Fruit fly (Drosophila melanogaster): Measurements from ENCODE around the gene Octbeta1R.

Gene Octbeta1R

DNA sequence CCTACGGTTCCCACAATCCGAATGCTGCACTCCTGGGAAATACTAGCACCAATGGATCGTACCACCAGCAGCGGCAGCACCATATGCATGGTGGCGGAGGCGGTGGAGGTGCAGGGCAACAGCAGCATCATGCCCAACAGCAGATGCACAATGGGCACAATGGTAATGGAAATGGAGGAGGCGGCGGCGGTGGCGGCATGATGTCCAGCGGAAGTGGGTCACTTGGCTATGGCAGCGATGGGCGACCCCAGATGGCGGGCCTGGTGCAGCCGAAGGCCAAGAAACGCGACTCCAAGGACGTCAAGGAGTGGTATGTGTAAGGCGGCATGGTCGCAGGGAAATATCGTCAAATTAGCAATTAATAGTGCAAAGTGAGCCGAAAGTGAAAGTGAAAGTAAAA lies 13.5 kb upstream of the Octbeta1R start:
- no peak for TF ChIP-seq CG8478 (optimal IDR thresholded peaks at IDR 0.05)

DNA sequence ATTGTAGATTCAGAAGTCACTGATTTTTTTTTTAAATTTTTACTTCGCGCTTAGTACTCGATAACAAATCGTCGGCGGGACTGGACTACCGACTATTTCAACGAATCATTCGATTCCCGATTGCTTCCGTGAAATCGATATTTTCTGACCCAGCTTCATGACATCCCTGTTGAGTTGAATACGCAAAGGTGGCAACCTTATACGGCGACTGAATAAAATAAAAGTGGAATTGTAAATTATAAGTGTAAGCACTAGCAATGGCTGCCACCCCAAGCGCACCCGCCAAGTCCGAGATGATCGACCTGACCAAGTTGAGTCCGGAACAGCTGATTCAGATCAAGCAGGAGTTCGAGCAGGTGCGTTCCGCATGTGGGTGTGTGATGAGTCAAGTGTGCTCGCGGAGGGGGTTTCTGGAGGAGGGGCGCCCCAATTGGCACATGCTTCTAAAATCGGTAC lies 9.9 kb upstream of the Octbeta1R start, which contains the start of gene Pfdn5:
Pfdn5 (plus strand) TSS at position 3 of the 456 bp plus-strand sequence.
- TF ChIP-seq CG8478 (optimal IDR thresholded peaks at IDR 0.05) (no peak), CTCF (optimal IDR thresholded peaks at IDR 0.05) (peak in 1 of 2 experiments; percentile 41)

DNA sequence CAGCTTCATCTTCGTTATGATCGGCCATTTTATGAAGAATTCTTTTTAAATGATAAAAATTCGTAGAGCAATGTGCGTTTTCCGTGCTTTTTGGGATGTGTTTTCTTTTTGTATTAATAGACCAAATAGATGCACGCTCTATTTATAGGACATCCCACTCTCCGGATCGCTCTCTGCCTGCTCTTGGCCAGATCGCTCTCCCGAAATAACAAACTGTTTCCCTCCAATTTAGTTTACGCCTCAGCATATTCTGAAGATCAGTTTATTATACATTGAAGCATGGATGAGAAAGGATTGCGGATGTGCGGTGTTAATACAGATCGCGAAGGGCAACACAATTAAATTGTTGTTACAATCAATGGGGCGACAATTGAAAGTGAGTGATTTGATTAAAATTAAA lies 8.2 kb upstream of the Octbeta1R start, which contains the start of gene CG5376:
CG5376 (minus strand) TSS at position 101 of the 400 bp plus-strand sequence.
- TF ChIP-seq CTCF (optimal IDR thresholded peaks at IDR 0.05) (no peak), CG8478 (optimal IDR thresholded peaks at IDR 0.05) (no peak)

DNA sequence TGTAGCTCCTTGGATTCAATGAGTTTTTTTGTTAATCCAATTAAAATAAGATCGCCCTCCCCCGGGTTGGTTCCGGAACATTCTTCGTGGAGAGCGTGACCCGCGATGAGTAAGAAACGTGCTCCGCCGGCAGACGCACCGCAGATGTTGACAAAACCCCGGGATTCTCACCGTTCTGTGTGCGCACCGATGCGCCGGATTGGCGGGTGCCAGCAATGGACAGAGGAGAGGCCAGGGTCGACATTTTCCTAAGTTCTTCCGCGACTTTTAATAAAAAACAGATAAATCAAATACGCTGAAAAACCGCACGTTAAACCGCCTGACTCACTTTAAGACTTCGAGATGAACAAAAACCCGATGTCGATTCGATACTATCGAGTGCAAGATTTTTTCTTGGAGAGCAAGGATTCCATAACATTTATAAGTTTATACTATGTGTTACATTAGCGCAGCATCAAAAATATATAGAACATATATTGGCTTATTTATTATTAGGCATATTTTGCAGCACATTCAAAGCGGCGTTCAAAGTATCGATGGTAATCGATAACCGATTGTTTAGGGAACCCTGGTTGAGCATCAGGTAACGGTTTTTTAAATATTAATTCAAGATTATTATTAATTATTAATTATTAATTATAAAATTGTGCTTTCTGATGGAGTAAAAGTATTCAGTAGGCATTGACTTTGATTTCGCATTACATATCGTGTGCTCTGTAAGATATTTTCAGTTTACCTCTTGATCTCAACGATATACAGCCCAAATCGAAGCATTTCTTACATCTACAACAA lies 5.7 kb upstream of the Octbeta1R start, which contains the start of the genes CCT1 and tHMG1:
CCT1 (minus strand) TSS at position 352 of the 792 bp plus-strand sequence.
tHMG1 (plus strand) TSS at position 742 of the 792 bp plus-strand sequence.
- TF ChIP-seq CTCF (optimal IDR thresholded peaks at IDR 0.05) (no peak), CG8478 (optimal IDR thresholded peaks at IDR 0.05) (no peak)

DNA sequence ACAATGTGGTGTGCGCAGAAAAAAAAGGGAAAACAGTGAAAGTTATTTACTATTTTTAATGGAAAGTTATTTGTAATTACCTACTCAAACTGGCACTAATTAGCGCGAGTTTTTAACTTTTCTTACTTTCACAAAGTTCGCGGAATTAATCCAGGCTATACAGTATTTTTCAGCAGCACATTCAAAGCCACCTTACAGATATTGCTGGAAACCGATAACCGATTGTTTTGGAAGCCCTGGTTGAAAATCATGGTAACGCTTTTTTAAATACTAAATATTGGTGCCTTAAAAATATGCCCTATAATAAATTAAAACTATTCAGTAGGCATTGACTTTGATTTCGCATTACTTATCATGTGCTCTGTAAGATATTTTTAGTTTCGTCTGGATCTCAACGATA lies 4.2 kb upstream of the Octbeta1R start, which contains the start of gene tHMG2:
tHMG2 (plus strand) TSS at position 187 of the 400 bp plus-strand sequence.
- TF ChIP-seq CTCF (optimal IDR thresholded peaks at IDR 0.05) (no peak), CG8478 (optimal IDR thresholded peaks at IDR 0.05) (no peak)

DNA sequence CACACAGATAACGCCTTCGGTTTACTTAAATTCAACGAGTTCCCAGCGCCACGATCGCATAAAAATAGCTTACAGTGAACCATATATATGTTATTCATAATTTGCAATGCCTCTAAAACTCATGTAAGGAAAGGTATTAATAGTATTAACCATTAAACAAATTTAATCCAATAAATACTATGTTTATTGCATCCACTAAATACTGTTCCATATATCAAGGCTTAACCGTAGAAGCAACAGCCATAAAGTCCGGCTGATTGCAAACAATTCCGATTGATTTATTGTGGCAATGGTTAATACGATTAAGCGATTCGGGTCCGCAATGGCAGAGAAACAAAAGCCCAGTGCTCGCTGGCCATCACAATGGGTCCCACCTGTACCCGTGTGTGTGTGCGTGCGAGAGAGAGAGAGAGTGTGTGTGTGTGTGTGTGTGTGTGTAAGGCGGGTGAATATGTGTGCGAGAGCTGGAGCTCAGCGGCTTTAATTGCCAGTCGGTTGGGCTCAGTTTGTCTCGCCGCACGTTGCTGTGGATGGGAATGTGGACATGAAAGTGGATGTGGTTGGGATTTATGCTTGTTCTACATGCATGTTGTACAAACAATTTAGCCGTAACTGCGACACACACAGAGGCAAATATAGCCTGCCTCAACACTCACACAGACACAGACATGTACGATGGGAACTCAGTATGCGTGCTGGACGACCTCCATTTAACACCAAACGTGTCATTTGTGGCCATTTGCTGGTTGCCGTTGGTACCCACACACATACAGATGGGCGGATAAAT lies 2.3 kb upstream of the Octbeta1R start:
- no peak for TF ChIP-seq CG8478 (optimal IDR thresholded peaks at IDR 0.05)
- TF ChIP-seq CTCF (optimal IDR thresholded peaks at IDR 0.05), result no peak

DNA sequence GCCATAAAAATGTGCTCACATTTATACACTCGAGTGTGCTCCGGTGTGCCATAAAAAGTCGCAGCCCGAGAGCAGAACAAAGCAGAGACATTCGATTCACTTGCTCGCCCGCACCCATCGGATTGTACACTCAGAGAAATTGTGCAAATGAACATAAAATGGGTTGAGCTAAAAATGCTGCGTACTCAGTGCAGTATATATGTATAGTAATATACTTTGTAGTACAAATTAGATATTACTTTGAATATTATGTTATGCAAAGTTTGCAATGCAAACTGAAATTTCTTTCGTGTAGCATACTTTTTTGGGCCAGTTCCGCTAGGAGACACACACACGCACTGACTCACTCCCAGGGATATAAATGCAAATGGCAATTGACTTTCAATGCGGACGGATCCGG lies 6.6 kb downstream of the Octbeta1R start:
- TF ChIP-seq CG8478 (optimal IDR thresholded peaks at IDR 0.05) (no peak), CTCF (optimal IDR thresholded peaks at IDR 0.05) (no peak)

DNA sequence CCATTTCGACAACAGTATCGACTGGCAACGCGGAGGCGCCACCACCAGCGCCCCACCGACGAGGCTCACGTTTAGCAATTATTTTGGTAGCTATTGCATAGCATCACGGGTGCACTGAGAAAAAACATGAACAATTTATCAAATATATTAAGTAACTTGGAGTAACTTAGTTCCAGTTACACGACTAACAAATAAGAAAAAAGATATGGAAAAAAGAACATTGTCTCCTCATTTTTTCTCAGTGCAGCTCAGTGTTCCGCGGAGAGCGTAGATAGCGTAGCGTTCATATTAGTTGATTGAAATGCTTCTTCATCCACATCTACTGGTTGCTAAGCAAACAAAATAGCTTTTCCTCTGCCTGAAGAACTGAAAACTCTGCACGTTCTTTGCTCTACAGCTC lies 18.4 kb downstream of the Octbeta1R start:
- TF ChIP-seq CTCF (optimal IDR thresholded peaks at IDR 0.05) (no peak), CG8478 (optimal IDR thresholded peaks at IDR 0.05) (no peak)

DNA sequence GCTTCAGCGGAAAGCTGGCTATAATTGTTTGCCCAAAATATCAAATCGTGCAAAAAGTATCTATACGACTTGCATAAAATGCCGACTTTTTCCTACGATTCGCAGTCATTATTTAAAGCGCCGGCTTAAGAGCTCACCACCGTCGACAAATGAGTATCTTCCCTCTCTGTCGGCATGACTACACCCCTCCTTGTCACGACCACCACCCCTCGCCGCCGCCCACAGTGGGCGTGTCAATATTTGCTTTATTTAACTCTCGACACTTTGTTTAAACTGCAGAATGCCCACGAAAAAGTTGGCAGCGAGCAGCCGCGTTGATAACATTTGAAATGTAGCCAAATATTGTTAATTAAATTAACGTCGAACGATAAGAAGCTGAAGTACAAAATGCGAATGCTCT lies 21.3 kb downstream of the Octbeta1R start:
- TF ChIP-seq CG8478 (optimal IDR thresholded peaks at IDR 0.05), result no peak
- no peak for TF ChIP-seq CTCF (optimal IDR thresholded peaks at IDR 0.05)

DNA sequence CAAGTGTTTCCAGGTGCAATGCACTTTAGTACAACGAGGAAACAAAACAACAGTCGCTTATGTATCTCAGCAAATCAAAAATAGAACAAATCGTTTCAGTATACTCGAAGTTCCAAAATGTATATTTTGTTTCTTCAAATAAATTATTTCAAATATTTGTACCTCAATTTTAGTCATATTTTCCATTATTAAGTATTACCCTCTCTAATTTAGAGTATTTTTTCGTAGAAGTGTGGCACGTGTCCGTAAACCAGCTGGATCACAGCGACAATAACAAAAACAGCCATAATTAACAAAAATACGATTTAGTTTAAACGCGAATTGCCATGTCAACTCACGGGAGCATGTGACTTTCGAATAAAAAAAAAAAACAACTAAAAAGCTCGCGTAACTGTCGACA lies 21.7 kb downstream of the Octbeta1R start:
- TF ChIP-seq CTCF (optimal IDR thresholded peaks at IDR 0.05) (no peak), CG8478 (optimal IDR thresholded peaks at IDR 0.05) (no peak)

DNA sequence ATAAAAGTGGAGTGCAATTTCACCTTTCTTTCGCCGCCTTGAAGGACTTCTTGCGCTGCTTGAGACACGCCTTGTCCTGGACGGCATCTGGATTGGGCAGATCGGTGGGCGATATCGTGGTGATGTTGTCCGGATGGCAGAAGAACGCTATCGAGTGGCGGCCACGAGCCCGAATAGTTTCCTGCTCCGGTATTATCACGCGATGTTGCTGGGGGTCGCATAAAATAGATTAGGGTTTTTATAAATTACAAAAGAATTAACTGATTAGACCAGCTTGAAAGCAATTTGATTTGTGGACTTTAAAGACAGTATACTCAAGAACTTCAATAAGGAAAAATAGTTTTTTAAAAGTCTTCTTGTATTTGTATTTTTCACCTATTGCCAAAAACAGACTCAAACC lies 23.5 kb downstream of the Octbeta1R start:
- no peak for TF ChIP-seq CG8478 (optimal IDR thresholded peaks at IDR 0.05)
- no peak for TF ChIP-seq CTCF (optimal IDR thresholded peaks at IDR 0.05)

DNA sequence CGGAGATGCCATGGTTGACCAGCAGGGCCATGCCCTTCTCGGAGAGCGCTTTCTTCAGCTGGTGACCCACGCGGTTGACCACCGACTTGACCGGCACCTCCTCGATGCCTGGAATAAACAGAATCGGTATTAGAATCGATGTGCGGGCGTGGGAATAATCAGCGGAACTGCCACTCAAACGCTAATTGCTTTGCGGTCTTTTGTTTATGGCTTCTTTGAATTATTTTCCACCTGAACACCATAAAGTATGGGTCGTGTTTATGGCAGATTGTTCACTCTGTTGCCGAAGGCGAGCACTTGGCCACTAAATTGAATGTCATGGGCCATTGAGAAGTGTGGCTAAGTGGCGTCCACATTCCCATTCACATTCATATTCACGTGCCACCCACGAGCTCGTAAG lies 25.0 kb downstream of the Octbeta1R start:
- TF ChIP-seq CTCF (optimal IDR thresholded peaks at IDR 0.05), result no peak
- TF ChIP-seq CG8478 (optimal IDR thresholded peaks at IDR 0.05), result no peak

DNA sequence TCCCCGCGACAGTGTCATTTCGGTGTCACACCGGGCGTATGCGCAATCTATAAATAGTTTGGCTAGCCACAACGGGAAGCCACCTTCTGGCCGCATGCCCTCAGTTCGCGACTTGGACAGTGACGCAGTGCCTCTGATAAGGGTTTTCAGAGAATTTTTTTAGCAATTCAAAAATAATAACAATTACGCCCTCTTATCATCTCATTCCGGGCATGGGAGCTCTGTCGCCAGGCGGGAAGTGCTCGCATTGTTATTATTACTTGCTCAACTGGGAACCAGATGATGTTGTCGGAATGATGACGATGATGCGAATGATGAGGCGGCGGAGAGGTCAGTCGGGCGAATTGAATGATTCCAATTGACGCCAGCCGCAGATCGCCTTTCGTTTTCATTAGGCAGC lies 25.8 kb downstream of the Octbeta1R start:
- TF ChIP-seq CG8478 (optimal IDR thresholded peaks at IDR 0.05) (no peak), CTCF (optimal IDR thresholded peaks at IDR 0.05) (no peak)

DNA sequence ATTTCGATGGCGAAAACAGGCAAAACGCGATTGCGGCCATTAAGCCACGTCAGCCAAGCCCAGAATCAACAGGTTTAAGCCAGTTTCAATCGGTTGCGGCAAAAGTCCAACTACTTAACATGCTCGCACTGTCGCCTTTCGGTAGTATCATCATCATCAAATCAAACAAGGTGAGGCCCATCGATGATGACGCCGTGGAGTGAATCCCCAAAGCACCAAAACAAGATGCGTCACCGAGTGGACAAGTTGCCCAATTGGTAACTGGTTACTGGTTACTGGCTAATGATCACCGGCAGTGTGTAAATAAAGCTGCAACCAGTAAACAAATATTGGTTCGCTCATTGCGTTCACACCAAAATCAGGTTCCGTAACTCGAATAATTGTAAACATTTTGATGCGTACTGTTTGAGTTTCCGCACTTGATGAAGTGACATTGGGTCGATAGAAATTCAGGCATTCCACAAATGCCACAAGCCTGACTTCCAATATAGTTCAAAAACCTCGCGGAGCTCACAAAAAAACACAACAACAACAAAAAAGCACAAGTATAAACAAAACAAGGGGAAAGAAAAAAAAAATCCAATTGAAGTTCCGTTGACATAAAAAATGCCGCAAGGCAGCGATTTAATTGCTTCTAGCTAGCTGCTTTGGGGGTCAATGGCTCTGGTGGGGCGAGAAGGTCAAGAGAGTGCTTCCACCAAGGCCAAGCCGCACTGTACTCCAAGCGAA lies 27.5 kb downstream of the Octbeta1R start:
- TF ChIP-seq CG8478 (optimal IDR thresholded peaks at IDR 0.05) (no peak), CTCF (optimal IDR thresholded peaks at IDR 0.05) (no peak)

DNA sequence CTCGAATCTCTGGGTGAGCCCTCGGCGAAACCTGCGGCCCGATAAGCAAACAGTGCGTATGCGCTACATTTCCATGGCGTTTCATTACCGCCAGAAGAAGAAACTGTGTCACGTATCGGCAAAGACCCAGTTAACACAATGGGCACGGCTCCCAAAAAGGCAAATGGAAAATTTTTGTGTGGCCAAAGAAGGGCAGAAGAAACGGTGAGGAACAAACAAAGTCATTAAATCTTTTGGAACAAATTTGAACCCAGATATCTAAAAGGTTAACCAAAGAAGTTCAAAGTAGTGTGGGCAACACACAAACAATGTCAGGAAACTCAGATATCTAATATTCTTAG lies 28.0 kb downstream of the Octbeta1R start:
- TF ChIP-seq CG8478 (optimal IDR thresholded peaks at IDR 0.05) (no peak), CTCF (optimal IDR thresholded peaks at IDR 0.05) (no peak)
